Worm (Caenorhabditis elegans): Measurements from ENCODE around the gene wee-1.1.

Gene wee-1.1

DNA sequence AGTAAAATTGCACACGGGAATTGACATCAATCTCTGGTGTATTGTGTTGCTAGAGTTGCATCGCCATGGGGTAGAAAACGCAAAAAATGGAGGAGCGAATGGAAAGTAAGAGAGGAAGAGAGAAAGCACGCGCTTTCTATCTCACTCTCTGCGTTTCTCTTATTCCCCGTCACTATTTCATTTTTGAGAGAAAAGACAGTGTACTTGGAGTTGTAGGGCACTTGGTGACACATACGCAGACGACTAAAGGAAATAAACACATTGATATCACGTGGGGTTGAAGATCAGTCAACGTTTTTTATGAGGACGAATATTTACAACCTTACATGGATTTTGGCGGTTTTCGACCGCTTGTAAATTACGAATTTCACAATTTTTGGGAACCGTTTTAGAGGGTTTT, 20.1 kb upstream of the wee-1.1 start (continued):
- TF ChIP-seq unc-3 (GFP tag; conservative IDR thresholded peaks at IDR 0.05) (no peak), unc-3 (tag; optimal IDR thresholded peaks at IDR 0.05) (no peak), pros-1 (tag; optimal IDR thresholded peaks at IDR 0.05) (peak; percentile 41), tbx-2 (tag; optimal IDR thresholded peaks at IDR 0.05) (peak; percentile 55)

DNA sequence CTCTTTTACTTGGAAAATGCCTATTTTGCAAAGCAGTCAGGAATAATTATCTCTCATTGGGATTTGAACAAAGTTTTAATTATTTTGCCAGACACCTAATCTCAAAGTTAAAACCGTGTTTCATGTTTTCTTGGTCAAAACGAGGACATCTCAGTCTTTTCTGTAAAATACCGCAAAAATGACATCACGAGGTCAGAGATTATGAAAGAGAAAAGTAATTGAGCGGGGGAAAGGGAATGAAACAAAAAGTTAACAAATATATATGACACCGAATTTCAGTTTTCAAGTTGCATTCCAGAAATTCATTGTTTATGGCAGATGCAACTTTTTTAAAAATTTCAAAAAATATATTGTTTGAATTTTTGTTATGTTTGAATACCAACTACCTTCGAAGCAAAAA, 19.2 kb upstream of the wee-1.1 start:
- no peak for TF ChIP-seq ceh-18 (tag; optimal IDR thresholded peaks at IDR 0.05)
- no peak for TF ChIP-seq ceh-6 (GFP tag; optimal IDR thresholded peaks at IDR 0.05)
- no peak for TF ChIP-seq fax-1 (tag; optimal IDR thresholded peaks at IDR 0.05)
- TF ChIP-seq ref-2 (tag; optimal IDR thresholded peaks at IDR 0.05) = no peak
- no peak for TF ChIP-seq T23F11.4 (GFP tag; optimal IDR thresholded peaks at IDR 0.05)
- no peak for TF ChIP-seq unc-86 (tag; optimal IDR thresholded peaks at IDR 0.05)
- no peak for TF ChIP-seq ceh-14 (tag; optimal IDR thresholded peaks at IDR 0.05)
- TF ChIP-seq pax-1 (tag; optimal IDR thresholded peaks at IDR 0.05) = no peak
- TF ChIP-seq K02D7.2 (tag; optimal IDR thresholded peaks at IDR 0.05) = no peak
- no peak for TF ChIP-seq C08G9.2 (tag; optimal IDR thresholded peaks at IDR 0.05)
- TF ChIP-seq eyg-1 (tag; optimal IDR thresholded peaks at IDR 0.05) = no peak
- no peak for TF ChIP-seq syd-9 (tag; optimal IDR thresholded peaks at IDR 0.05)

DNA sequence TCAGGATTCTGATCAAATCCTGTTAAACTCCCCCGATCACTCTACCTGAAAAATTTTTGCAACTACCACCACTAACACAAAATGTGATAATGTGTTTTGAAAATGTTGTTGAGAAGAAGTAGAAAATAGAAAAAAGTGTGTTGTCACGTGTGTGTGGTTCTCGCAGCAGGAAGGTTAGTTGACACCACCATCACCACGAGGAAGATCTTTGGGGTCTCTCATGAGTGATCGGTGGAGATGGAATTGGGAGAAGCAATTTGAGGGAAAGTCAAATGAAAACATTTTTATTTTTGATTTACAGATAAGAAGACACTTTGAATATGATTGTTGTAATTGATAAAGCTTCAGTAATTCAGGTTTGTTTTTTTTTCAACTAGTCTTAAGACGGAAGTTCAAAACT, 18.3 kb upstream of the wee-1.1 start:
- TF ChIP-seq gmeb-2 (tag; optimal IDR thresholded peaks at IDR 0.05) (no peak), hlh-30 (tag; optimal IDR thresholded peaks at IDR 0.05; ENCODE audit: insufficient read depth) (peak; percentile 40), nfya-1 (tag; optimal IDR thresholded peaks at IDR 0.05) (no peak)

DNA sequence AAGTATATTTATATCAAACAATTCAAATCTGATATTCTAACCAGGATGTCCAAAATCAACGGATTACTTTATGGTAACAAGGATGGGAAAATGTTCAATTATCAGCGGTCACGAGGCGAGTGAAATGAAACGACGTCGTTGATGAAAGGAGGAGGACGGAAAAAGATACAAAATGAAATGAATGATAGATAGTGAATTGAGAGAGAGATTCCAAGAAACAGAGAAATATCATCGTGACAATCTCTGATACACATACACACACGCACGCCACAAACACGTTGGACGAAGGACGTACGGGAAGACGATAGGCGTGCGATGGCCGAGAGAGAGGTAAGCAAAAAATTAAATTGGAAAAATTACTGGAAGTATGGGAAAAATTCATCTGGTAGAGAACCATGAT, 17.7 kb upstream of the wee-1.1 start:
- TF ChIP-seq hlh-15 (tag; optimal IDR thresholded peaks at IDR 0.05) = no peak
- TF ChIP-seq K02D7.2 (tag; optimal IDR thresholded peaks at IDR 0.05) = no peak
- peak; percentile 29 for TF ChIP-seq rnt-1 (tag; optimal IDR thresholded peaks at IDR 0.05)
- TF ChIP-seq hlh-6 (tag; optimal IDR thresholded peaks at IDR 0.05) = no peak
- TF ChIP-seq syd-9 (tag; optimal IDR thresholded peaks at IDR 0.05) = no peak
- TF ChIP-seq ceh-34 (tag; optimal IDR thresholded peaks at IDR 0.05) = no peak
- TF ChIP-seq T23F11.4 (GFP tag; optimal IDR thresholded peaks at IDR 0.05) = no peak
- peak; percentile 40 for TF ChIP-seq hlh-30 (tag; optimal IDR thresholded peaks at IDR 0.05; ENCODE audit: insufficient read depth)
- TF ChIP-seq ceh-30 (tag; optimal IDR thresholded peaks at IDR 0.05) = no peak
- no peak for TF ChIP-seq ceh-22 (tag; optimal IDR thresholded peaks at IDR 0.05)
- TF ChIP-seq unc-3 (GFP tag; conservative IDR thresholded peaks at IDR 0.05) = no peak
- no peak for TF ChIP-seq unc-3 (tag; optimal IDR thresholded peaks at IDR 0.05)
- TF ChIP-seq ets-4 (tag; optimal IDR thresholded peaks at IDR 0.05) = no peak
- peak; percentile 76 for TF ChIP-seq unc-55 (GFP tag; optimal IDR thresholded peaks at IDR 0.05)
- no peak for TF ChIP-seq pat-9 (tag; optimal IDR thresholded peaks at IDR 0.05)
- TF ChIP-seq eyg-1 (tag; optimal IDR thresholded peaks at IDR 0.05) = no peak

DNA sequence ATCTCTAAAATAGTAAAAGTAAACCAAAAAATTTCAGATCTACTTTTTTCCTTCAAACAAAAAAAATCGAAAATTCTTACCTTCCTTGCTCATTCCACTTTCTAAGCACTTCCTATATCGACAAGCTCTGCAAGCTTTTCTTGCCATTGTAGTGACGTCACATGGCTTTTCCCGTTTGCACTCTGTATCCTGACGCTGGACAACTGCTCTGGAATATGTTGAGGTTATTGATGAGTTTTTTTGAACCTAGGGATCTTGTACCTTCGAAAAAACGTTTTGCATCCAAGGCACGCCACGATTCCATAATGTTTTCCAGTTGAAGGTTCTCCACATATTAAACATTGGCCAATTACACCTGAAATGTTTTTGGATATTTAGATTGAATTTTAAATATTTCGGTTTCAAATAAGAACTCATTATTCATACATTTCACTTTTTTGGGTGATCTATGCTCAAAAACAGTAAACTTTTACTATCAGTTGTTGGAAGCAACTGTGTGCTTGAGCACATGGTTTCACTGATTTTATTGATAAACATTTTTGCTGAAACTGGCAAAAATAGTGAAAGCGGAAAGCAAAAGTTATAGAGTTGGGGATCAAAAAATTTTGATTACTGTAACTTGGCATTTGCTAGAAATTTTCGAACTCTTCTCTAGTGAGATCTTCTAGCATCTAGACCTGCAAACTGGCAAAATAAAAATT, 16.8 kb upstream of the wee-1.1 start:
- TF ChIP-seq hlh-15 (tag; optimal IDR thresholded peaks at IDR 0.05) (no peak), hlh-6 (tag; optimal IDR thresholded peaks at IDR 0.05) (no peak), ceh-48 (tag; optimal IDR thresholded peaks at IDR 0.05) (no peak), elt-4 (tag; optimal IDR thresholded peaks at IDR 0.05) (no peak), nhr-11 (tag; optimal IDR thresholded peaks at IDR 0.05) (no peak), ceh-34 (tag; optimal IDR thresholded peaks at IDR 0.05) (no peak), sox-4 (tag; optimal IDR thresholded peaks at IDR 0.05) (no peak), ahr-1 (tag; optimal IDR thresholded peaks at IDR 0.05) (no peak), K02D7.2 (tag; optimal IDR thresholded peaks at IDR 0.05) (no peak), ceh-22 (tag; optimal IDR thresholded peaks at IDR 0.05) (no peak), unc-42 (tag; optimal IDR thresholded peaks at IDR 0.05) (no peak), ceh-31 (tag; optimal IDR thresholded peaks at IDR 0.05) (no peak), unc-55 (GFP tag; optimal IDR thresholded peaks at IDR 0.05) (no peak), pax-1 (tag; optimal IDR thresholded peaks at IDR 0.05) (no peak), gmeb-2 (tag; optimal IDR thresholded peaks at IDR 0.05) (no peak), che-1 (tag; optimal IDR thresholded peaks at IDR 0.05) (no peak), hlh-13 (GFP tag; optimal IDR thresholded peaks at IDR 0.05) (no peak), ceh-2 (tag; optimal IDR thresholded peaks at IDR 0.05) (no peak), K09A11.1 (tag; optimal IDR thresholded peaks at IDR 0.05; ENCODE audit: insufficient read depth) (no peak)
